Worm (Caenorhabditis elegans): ENCODE results near the gene tes-1.

DNA sequence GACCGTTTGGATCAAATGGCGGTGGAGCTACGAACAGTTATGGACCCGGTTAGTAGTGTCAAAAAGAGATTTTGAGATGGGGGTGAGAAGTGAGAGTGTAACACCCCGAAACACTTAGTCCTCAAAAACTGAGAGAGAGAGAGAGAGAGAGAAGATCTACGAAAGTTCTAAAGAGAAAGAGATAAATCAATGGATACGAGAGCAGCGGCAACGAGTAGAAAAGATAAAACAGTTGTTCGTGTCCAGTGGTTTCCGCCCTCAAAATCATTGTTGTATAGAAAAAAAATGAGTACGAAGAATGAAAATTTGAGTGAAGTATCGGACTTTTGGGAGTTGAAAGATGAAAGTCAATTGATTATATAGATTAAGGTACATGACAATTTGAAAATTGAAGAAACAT is 22.2 kb downstream of the tes-1 start:
- TF ChIP-seq dao-5 (tag; optimal IDR thresholded peaks at IDR 0.05) (no peak), W03F9.2 (tag; optimal IDR thresholded peaks at IDR 0.05) (no peak)
